Fruit fly (Drosophila melanogaster) whole organism, embryonic: ENCODE measurements around the gene CG33233.

ENCODE experiments used
- Awh ChIP-seq: fragments of 200-800 bp; sonication (Bioruptor generic); IDR thresholded peaks from 2 replicates; pipeline ENCODE4, ENCODE4 v1.3.6; 2022; ENCODE audit warnings: missing biosample characterization, missing genetic modification characterization
- Bgb ChIP-seq: fragments of 200-800 bp; sonication (Bioruptor generic); IDR thresholded peaks from 2 replicates; pipeline ENCODE4 v1.3.6; 2022; ENCODE audit warnings: missing biosample characterization, missing genetic modification characterization; ENCODE audit not compliant: partially characterized antibody
- CG12219 ChIP-seq: fragments of 200-800 bp; sonication (Bioruptor generic); optimal IDR thresholded peaks from 3 replicates; lab custom pipeline; 2018; ENCODE audit warnings: missing biosample characterization, mild to moderate bottlenecking, missing genetic modification characterization
- CG13424 ChIP-seq: fragments of 200-800 bp; sonication (Bioruptor generic); optimal IDR thresholded peaks from 2 replicates; lab custom pipeline; 2019; ENCODE audit warnings: missing biosample characterization, mild to moderate bottlenecking, missing genetic modification characterization, moderate library complexity
- CG13775 ChIP-seq: fragments of 200-800 bp; sonication (Bioruptor generic); optimal IDR thresholded peaks from 3 replicates; lab custom pipeline; 2017; ENCODE audit warnings: missing biosample characterization, mild to moderate bottlenecking, missing genetic modification characterization
- CG1602 ChIP-seq: fragments of 200-800 bp; sonication (Bioruptor generic); optimal IDR thresholded peaks from 3 replicates; lab custom pipeline; 2016; ENCODE audit warnings: missing biosample characterization, missing genetic modification characterization
- CG1603 ChIP-seq: fragments of 200-800 bp; sonication (Bioruptor generic); optimal IDR thresholded peaks from 2 replicates; lab custom pipeline; 2019; ENCODE audit warnings: missing biosample characterization, mild to moderate bottlenecking, missing genetic modification characterization, moderate library complexity
- CG2202 ChIP-seq: fragments of 200-800 bp; sonication (Bioruptor generic); optimal IDR thresholded peaks from 2 replicates; lab custom pipeline; 2018; ENCODE audit warnings: missing biosample characterization, mild to moderate bottlenecking, missing genetic modification characterization
- CG33557 ChIP-seq: fragments of 200-800 bp; sonication (Bioruptor generic); optimal IDR thresholded peaks from 2 replicates; lab custom pipeline; 2019; ENCODE audit warnings: missing biosample characterization, mild to moderate bottlenecking, missing genetic modification characterization, moderate library complexity
- CG34422 ChIP-seq: fragments of 200-800 bp; sonication (Bioruptor generic); IDR thresholded peaks from 3 replicates; pipeline ENCODE4 v1.3.6; 2022; ENCODE audit warnings: missing biosample characterization, missing genetic modification characterization
- CG3838 ChIP-seq: fragments of 200-800 bp; sonication (Bioruptor generic); optimal IDR thresholded peaks from 3 replicates; lab custom pipeline; 2016; ENCODE audit warnings: missing biosample characterization, missing genetic modification characterization
- CG4707 ChIP-seq: fragments of 200-800 bp; sonication (Bioruptor generic); optimal IDR thresholded peaks from 2 replicates; lab custom pipeline; 2018; ENCODE audit warnings: missing biosample characterization, mild to moderate bottlenecking, missing genetic modification characterization, moderate library complexity
- CG5180 ChIP-seq: fragments of 200-800 bp; sonication (Bioruptor generic); optimal IDR thresholded peaks from 3 replicates; lab custom pipeline; 2017; ENCODE audit warnings: missing biosample characterization, missing genetic modification characterization, mild to moderate bottlenecking, moderate library complexity, missing genetic modification reagents
- CG5953 ChIP-seq: fragments of 200-800 bp; sonication (Bioruptor generic); IDR thresholded peaks from 2 replicates; pipeline ENCODE4 v1.3.6; 2022; ENCODE audit warnings: missing biosample characterization, missing genetic modification characterization
- CG6813 ChIP-seq: fragments of 200-800 bp; sonication (Bioruptor generic); optimal IDR thresholded peaks from 2 replicates; lab custom pipeline; 2017; ENCODE audit warnings: missing biosample characterization, missing genetic modification characterization, mild to moderate bottlenecking, moderate library complexity, missing genetic modification reagents
- CG9437 ChIP-seq: fragments of 200-800 bp; sonication (Bioruptor generic); optimal IDR thresholded peaks from 2 replicates; lab custom pipeline; 2018; ENCODE audit warnings: missing biosample characterization, mild to moderate bottlenecking, missing genetic modification characterization
- CG9876 ChIP-seq: fragments of 200-800 bp; sonication (Bioruptor generic); optimal IDR thresholded peaks from 2 replicates; lab custom pipeline; 2016; ENCODE audit warnings: missing biosample characterization, missing genetic modification characterization
- CkIIα-i1 ChIP-seq: fragments of 200-800 bp; sonication (Bioruptor generic); IDR thresholded peaks from 2 replicates; pipeline ENCODE4 v1.3.6; 2022; ENCODE audit warnings: missing biosample characterization, missing genetic modification characterization
- D ChIP-seq, 2 experiments: fragments of 200-800 bp in 1 of 2; fragments of >200 bp in 1 of 2; sonication (Bioruptor generic) in 1 of 2; optimal IDR thresholded peaks; 2 replicates in 1 of 2; 3 replicates in 1 of 2; lab custom pipeline; 2017; ENCODE audit warnings: mild to moderate bottlenecking in 1 of 2, missing biosample characterization in 1 of 2, missing genetic modification characterization in 1 of 2, missing genetic modification reagents in 1 of 2
- Dek ChIP-seq: fragments of 200-800 bp; sonication (Bioruptor generic); optimal IDR thresholded peaks from 3 replicates; lab custom pipeline; 2019; ENCODE audit warnings: missing biosample characterization, mild to moderate bottlenecking, missing genetic modification characterization, moderate library complexity
- Dip3 ChIP-seq: fragments of 200-800 bp; sonication (Bioruptor generic); optimal IDR thresholded peaks from 3 replicates; lab custom pipeline; 2016; ENCODE audit warnings: missing biosample characterization, missing genetic modification characterization
- Drgx ChIP-seq: fragments of 200-800 bp; sonication (Bioruptor generic); IDR thresholded peaks from 2 replicates; pipeline ENCODE4 v1.3.6; 2022; ENCODE audit warnings: missing biosample characterization, missing genetic modification characterization
- Gsc ChIP-seq: fragments of 200-800 bp; sonication (Bioruptor generic); IDR thresholded peaks from 2 replicates; pipeline ENCODE4 v1.3.6; 2022; ENCODE audit warnings: missing biosample characterization, missing genetic modification characterization
- Gug ChIP-seq: fragments of 200-800 bp; sonication (Bioruptor generic); IDR thresholded peaks from 4 replicates; pipeline ENCODE4 v1.3.6; 2022; ENCODE audit warnings: missing biosample characterization, missing genetic modification characterization
- HmgD ChIP-seq: fragments of 200-800 bp; sonication (Bioruptor generic); optimal IDR thresholded peaks from 3 replicates; lab custom pipeline; 2016; ENCODE audit warnings: missing biosample characterization, missing genetic modification characterization
- Hmx ChIP-seq: fragments of 200-800 bp; sonication (Bioruptor generic); optimal IDR thresholded peaks from 2 replicates; lab custom pipeline; 2016; ENCODE audit warnings: missing biosample characterization, missing genetic modification characterization
- Kr ChIP-seq: fragments of 200-800 bp; sonication (Bioruptor generic); optimal IDR thresholded peaks from 2 replicates; lab custom pipeline; 2017; ENCODE audit warnings: missing biosample characterization, mild to moderate bottlenecking, missing genetic modification characterization
- Mad ChIP-seq: fragments of 200-800 bp; sonication (Bioruptor generic); optimal IDR thresholded peaks from 2 replicates; lab custom pipeline; 2016; ENCODE audit warnings: missing biosample characterization, missing genetic modification characterization
- Max ChIP-seq: fragments of 200-800 bp; sonication (Bioruptor generic); optimal IDR thresholded peaks from 2 replicates; lab custom pipeline; 2016; ENCODE audit warnings: missing biosample characterization, mild to moderate bottlenecking, missing genetic modification characterization
- Med ChIP-seq: fragments of 200-800 bp; sonication (Bioruptor generic); peaks from one replicate; lab custom pipeline; 2016; ENCODE audit warnings: missing biosample characterization, missing genetic modification characterization, mild to moderate bottlenecking, inconsistent platforms, moderate library complexity
- NC2α ChIP-seq: fragments of 200-800 bp; sonication (Bioruptor generic); optimal IDR thresholded peaks from 2 replicates; lab custom pipeline; 2016; ENCODE audit warnings: missing biosample characterization, missing genetic modification characterization
- Sox100B ChIP-seq: fragments of 200-800 bp; sonication (Bioruptor generic); optimal IDR thresholded peaks from 3 replicates; lab custom pipeline; 2018; ENCODE audit warnings: missing biosample characterization, mild to moderate bottlenecking, missing genetic modification characterization
- Sry-β ChIP-seq: fragments of 200-800 bp; sonication (Bioruptor generic); optimal IDR thresholded peaks from 2 replicates; lab custom pipeline; 2018; ENCODE audit warnings: missing biosample characterization, mild to moderate bottlenecking, missing genetic modification characterization, moderate library complexity
- ab ChIP-seq: fragments of 200-800 bp; sonication (Bioruptor generic); optimal IDR thresholded peaks from 2 replicates; lab custom pipeline; 2016; ENCODE audit warnings: missing biosample characterization, missing genetic modification characterization
- bbx ChIP-seq: fragments of 200-800 bp; sonication (Bioruptor generic); IDR thresholded peaks from 2 replicates; pipeline ENCODE4 v1.3.6; 2022; ENCODE audit warnings: missing biosample characterization, missing genetic modification characterization; ENCODE audit not compliant: partially characterized antibody
- caup ChIP-seq: fragments of 200-800 bp; sonication (Bioruptor generic); optimal IDR thresholded peaks from 3 replicates; lab custom pipeline; 2017; ENCODE audit warnings: missing biosample characterization, mild to moderate bottlenecking, missing genetic modification characterization, moderate library complexity; ENCODE audit not compliant: severe bottlenecking
- chm ChIP-seq: fragments of 200-800 bp; sonication (Bioruptor generic); IDR thresholded peaks from 2 replicates; pipeline ENCODE4 v1.3.6; 2022; ENCODE audit warnings: missing biosample characterization, missing genetic modification characterization
- ken ChIP-seq: fragments of 200-800 bp; sonication (Bioruptor generic); IDR thresholded peaks from 3 replicates; pipeline ENCODE4 v1.3.6; 2022; ENCODE audit warnings: missing biosample characterization, missing genetic modification characterization
- knrl ChIP-seq: fragments of 200-800 bp; sonication (Bioruptor generic); IDR thresholded peaks from 3 replicates; pipeline ENCODE4 v1.3.6; 2022; ENCODE audit warnings: missing biosample characterization, missing genetic modification characterization; ENCODE audit not compliant: partially characterized antibody
- nau ChIP-seq: fragments of 200-800 bp; sonication (Bioruptor generic); optimal IDR thresholded peaks from 3 replicates; lab custom pipeline; 2017; ENCODE audit warnings: missing biosample characterization, mild to moderate bottlenecking, missing genetic modification characterization, missing genetic modification reagents
- nerfin-2 ChIP-seq: fragments of 200-800 bp; sonication (Bioruptor generic); IDR thresholded peaks from 2 replicates; pipeline ENCODE4 v1.3.6; 2022; ENCODE audit warnings: missing biosample characterization, missing genetic modification characterization; ENCODE audit not compliant: partially characterized antibody
- pzg ChIP-seq: fragments of 200-800 bp; sonication (Bioruptor generic); optimal IDR thresholded peaks from 3 replicates; lab custom pipeline; 2018; ENCODE audit warnings: missing biosample characterization, mild to moderate bottlenecking, missing genetic modification characterization, moderate library complexity
- rib ChIP-seq: fragments of 200-800 bp; sonication (Bioruptor generic); IDR thresholded peaks from 2 replicates; pipeline ENCODE4 v1.3.6; 2022; ENCODE audit warnings: missing biosample characterization, missing genetic modification characterization
- row ChIP-seq: fragments of 200-800 bp; sonication (Bioruptor generic); IDR thresholded peaks from 3 replicates; pipeline ENCODE4 v1.3.6; 2022; ENCODE audit warnings: missing biosample characterization, missing genetic modification characterization
- tin ChIP-seq: fragments of 200-800 bp; sonication (Bioruptor generic); optimal IDR thresholded peaks from 3 replicates; lab custom pipeline; 2016; ENCODE audit warnings: missing biosample characterization, missing genetic modification characterization
- tna ChIP-seq: fragments of 200-800 bp; sonication (Bioruptor generic); IDR thresholded peaks from 2 replicates; pipeline ENCODE4 v1.3.6; 2022; ENCODE audit warnings: missing biosample characterization, missing genetic modification characterization; ENCODE audit not compliant: partially characterized antibody
- tx ChIP-seq: fragments of 200-800 bp; sonication (Bioruptor generic); optimal IDR thresholded peaks from 2 replicates; lab custom pipeline; 2016; ENCODE audit warnings: missing biosample characterization, missing genetic modification characterization
- wek ChIP-seq: fragments of 200-800 bp; sonication (Bioruptor generic); optimal IDR thresholded peaks from 3 replicates; lab custom pipeline; 2018; ENCODE audit warnings: missing biosample characterization, mild to moderate bottlenecking, missing genetic modification characterization, moderate library complexity
- z ChIP-seq: fragments of 200-800 bp; sonication (Bioruptor generic); IDR thresholded peaks from 3 replicates; pipeline ENCODE4 v1.3.6; 2022; ENCODE audit warnings: missing biosample characterization, missing genetic modification characterization
- zfh1 ChIP-seq: fragments of 200-800 bp; sonication (Bioruptor generic); IDR thresholded peaks from 3 replicates; pipeline ENCODE4 v1.3.6; 2022; ENCODE audit warnings: missing biosample characterization, missing genetic modification characterization

Gene CG33233

DNA sequence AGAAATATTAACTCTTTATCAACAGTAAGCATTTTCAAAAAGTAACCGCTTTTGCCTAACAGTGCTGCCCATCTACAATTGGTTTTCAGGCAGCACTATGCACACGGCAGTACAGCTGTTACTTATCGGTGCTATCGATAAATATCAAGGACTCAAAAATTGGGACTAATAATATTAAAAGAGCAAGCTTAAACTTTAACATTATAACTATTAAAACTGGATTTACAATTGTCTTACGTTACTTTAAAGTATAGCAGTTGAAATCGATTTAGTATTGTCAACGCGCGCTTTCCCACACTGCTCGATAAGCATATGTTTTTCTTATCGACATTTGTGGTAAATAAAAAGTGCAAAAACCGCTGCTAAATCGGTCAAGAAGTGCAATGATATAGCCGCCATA is 28.0 kb upstream of the CG33233 start, which contains the start of the genes CG42245 and MEP-1 (continued):
- TF ChIP-seq CG13775 (GFP tag; lab: Kevin White, UChicago) (peak; percentile 53), Mad (peak; percentile 54), row (GFP tag; lab: Robert Waterston, UW) (no peak), tx (GFP tag; lab: Kevin White, UChicago) (peak; percentile 25), CG3838 (GFP tag; lab: Kevin White, UChicago) (no peak), tin (GFP tag; lab: Kevin White, UChicago) (peak; percentile 60), CG4707 (no peak), ab (GFP tag; lab: Kevin White, UChicago) (no peak), NC2α (peak; percentile 41), Bgb (GFP tag; lab: Robert Waterston, UW) (peak; percentile 69), Dip3 (GFP tag; lab: Kevin White, UChicago) (peak; percentile 54), knrl (peak; percentile 66), CG6813 (GFP tag; lab: Kevin White, UChicago) (no peak), Hmx (no peak), rib (GFP tag; lab: Robert Waterston, UW) (no peak), bbx (GFP tag; lab: Robert Waterston, UW) (peak; percentile 73), nau (GFP tag; lab: Kevin White, UChicago) (peak; percentile 37), CkIIα-i1 (GFP tag; lab: Robert Waterston, UW) (no peak), Med (GFP tag; lab: Kevin White, UChicago) (peak; percentile 96), pzg (GFP tag; lab: Kevin White, UChicago) (peak; percentile 82), caup (GFP tag; lab: Kevin White, UChicago) (peak; percentile 51), tna (GFP tag; lab: Robert Waterston, UW) (0 out of 2 replicates have a peak, but pooled peaks have one; percentile 61), CG1603 (tag; lab: Kevin White, UChicago) (peak; percentile 71), CG9437 (GFP tag; lab: Kevin White, UChicago) (no peak), ken (GFP tag; lab: Robert Waterston, UW) (no peak), Sry-β (no peak), z (GFP tag; lab: Robert Waterston, UW) (no peak), D (optimal IDR thresholded peaks at IDR 0.05; lab: Kevin White, UChicago) (no peak), D (GFP tag; optimal IDR thresholded peaks at IDR 0.05; lab: Kevin White, UChicago) (no peak), wek (GFP tag; lab: Kevin White, UChicago) (no peak), Awh (GFP tag; lab: Robert Waterston, UW) (no peak), CG12219 (peak; percentile 35), Gug (no peak), CG9876 (GFP tag; lab: Kevin White, UChicago) (no peak), CG5180 (GFP tag; lab: Kevin White, UChicago) (no peak), CG33557 (GFP tag; lab: Kevin White, UChicago) (peak; percentile 29), Dek (tag; lab: Kevin White, UChicago) (no peak), Kr (GFP tag; lab: Kevin White, UChicago) (no peak), Max (GFP tag; lab: Kevin White, UChicago) (peak; percentile 69), CG5953 (GFP tag; lab: Robert Waterston, UW) (no peak), CG34422 (GFP tag; lab: Robert Waterston, UW) (peak; percentile 60; the same call in 1 of the 3 replicates), HmgD (no peak), Drgx (GFP tag; lab: Robert Waterston, UW) (no peak), zfh1 (GFP tag; lab: Robert Waterston, UW) (peak; percentile 36; the same call in 1 of the 3 replicates), CG2202 (tag; lab: Kevin White, UChicago) (no peak), nerfin-2 (peak; percentile 61), Sox100B (GFP tag; lab: Kevin White, UChicago) (peak; percentile 30), chm (no peak), CG13424 (tag; lab: Kevin White, UChicago) (peak; percentile 17), CG1602 (peak; percentile 26), Gsc (GFP tag; lab: Robert Waterston, UW) (no peak)
